Worm (Caenorhabditis elegans): Measurements from ENCODE around the gene F47C12.7.

DNA sequence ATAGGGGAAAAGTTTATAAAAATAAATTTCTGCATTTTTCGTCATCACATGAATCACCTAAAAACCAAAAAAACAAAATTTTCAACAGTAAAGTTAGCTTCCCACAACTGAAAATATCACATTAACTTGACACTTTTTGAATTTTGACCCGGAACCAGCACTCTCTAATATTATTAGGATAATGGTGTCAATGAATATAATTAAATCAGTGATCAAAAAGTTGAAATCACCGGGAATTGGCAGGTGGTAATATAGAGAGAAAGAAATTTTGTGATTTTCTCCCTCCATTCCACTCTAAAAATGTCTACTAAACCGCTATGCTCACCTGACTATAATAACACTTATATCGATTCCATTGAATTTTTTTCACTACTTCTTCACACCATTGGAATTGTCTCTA lies 15.8 kb downstream of the F47C12.7 start, which contains the start of gene srh-222:
- TF ChIP-seq flt-1 (GFP tag; IDR thresholded peaks at IDR 0.05) = no peak
- TF ChIP-seq tab-1 (GFP tag; IDR thresholded peaks at IDR 0.05) = no peak
- TF ChIP-seq ztf-29 (GFP tag; IDR thresholded peaks at IDR 0.05) = no peak
- no peak for TF ChIP-seq klf-2 (GFP tag; conservative IDR thresholded peaks at IDR 0.05)
- TF ChIP-seq cog-1 (tag; optimal IDR thresholded peaks at IDR 0.05) = no peak
- TF ChIP-seq med-1 (GFP tag; optimal IDR thresholded peaks at IDR 0.05; ENCODE audit: insufficient read depth) = no peak
- no peak for TF ChIP-seq T22C8.4 (GFP tag; IDR thresholded peaks at IDR 0.05)

Data from whole organism, midembryonic.